Fruit fly (Drosophila melanogaster): ENCODE data around the gene CG31156.
A peak's percentile ranks its signal among the peaks of the same experiment; 100 is the strongest.

Gene CG31156

DNA sequence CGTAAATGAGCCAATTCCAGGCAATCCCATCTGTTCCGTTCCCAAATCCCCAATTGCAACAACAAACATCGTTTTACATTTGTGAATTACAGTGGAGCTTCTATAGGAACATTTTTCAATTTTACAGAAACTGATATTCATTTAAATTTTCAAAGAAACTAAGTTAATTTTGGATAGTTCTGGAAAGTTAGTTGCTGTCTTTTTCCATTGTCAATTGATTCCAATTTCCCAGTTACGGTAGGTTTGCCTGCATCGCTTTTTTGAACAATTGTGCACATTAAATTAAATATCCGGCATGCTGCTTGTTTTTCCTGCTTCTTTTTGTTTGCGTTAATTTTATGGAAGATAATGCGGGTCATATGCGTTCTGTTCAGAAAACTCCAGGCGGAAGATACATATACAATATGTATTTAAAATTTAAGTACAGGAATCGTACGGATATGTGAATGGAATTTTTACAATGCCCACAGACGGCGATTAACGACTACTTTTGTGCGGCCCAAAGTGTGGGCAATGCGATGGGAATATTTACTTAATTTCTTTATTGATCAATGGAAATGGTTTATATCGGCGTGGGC lies 14.6 kb upstream of the CG31156 start (continued):
- TF ChIP-seq oc (tag; optimal IDR thresholded peaks at IDR 0.05) = no peak
- peak; percentile 68 for TF ChIP-seq CG9932 (GFP tag; IDR thresholded peaks at IDR 0.05)
- TF ChIP-seq Pdp1 (GFP tag; optimal IDR thresholded peaks at IDR 0.05) = peak in 1 of 2 experiments; percentile 1
- no peak for TF ChIP-seq tx (GFP tag; optimal IDR thresholded peaks at IDR 0.05)
- peak; percentile 31 for TF ChIP-seq dmrt99B (tag; optimal IDR thresholded peaks at IDR 0.05)
- TF ChIP-seq Dad (GFP tag; optimal IDR thresholded peaks at IDR 0.05) = no peak
- no peak for TF ChIP-seq Sox100B (GFP tag; optimal IDR thresholded peaks at IDR 0.05)
- TF ChIP-seq ind (GFP tag; optimal IDR thresholded peaks at IDR 0.05) = peak; percentile 16
- TF ChIP-seq Oli (tag; optimal IDR thresholded peaks at IDR 0.05) = peak; percentile 39
- peak; percentile 18 for TF ChIP-seq nmo (GFP tag; optimal IDR thresholded peaks at IDR 0.05)
- peak; percentile 38; the same call in 1 of the 2 replicates for TF ChIP-seq CG17328 (GFP tag; IDR thresholded peaks at IDR 0.05)
- TF ChIP-seq zen (tag; optimal IDR thresholded peaks at IDR 0.05) = no peak
- TF ChIP-seq CG31224 (GFP tag; IDR thresholded peaks at IDR 0.05) = no peak
- TF ChIP-seq pan (optimal IDR thresholded peaks at IDR 0.05) = no peak
- peak in 1 of 2 experiments; percentile 41 for TF ChIP-seq pan (GFP tag; optimal IDR thresholded peaks at IDR 0.05 in 1 of 2, IDR thresholded peaks at IDR 0.05 in 1 of 2)
- peak; percentile 44 for TF ChIP-seq mam (GFP tag; optimal IDR thresholded peaks at IDR 0.05)
- peak; percentile 57 for TF ChIP-seq gem (tag; optimal IDR thresholded peaks at IDR 0.05)
- peak; percentile 28 for TF ChIP-seq CG12155 (GFP tag; optimal IDR thresholded peaks at IDR 0.05)
- TF ChIP-seq wor (GFP tag; IDR thresholded peaks at IDR 0.05) = peak; percentile 32; the same call in 1 of the 2 replicates
- TF ChIP-seq prd (optimal IDR thresholded peaks at IDR 0.05) = no peak
- TF ChIP-seq prd (GFP tag; IDR thresholded peaks at IDR 0.05) = no peak
- peak; percentile 50 for TF ChIP-seq CG12769 (tag; optimal IDR thresholded peaks at IDR 0.05)
- TF ChIP-seq kah (GFP tag; optimal IDR thresholded peaks at IDR 0.05) = no peak
- peak; percentile 19 for TF ChIP-seq CG10209 (GFP tag; optimal IDR thresholded peaks at IDR 0.05)
- peak; percentile 12 for TF ChIP-seq CG13624 (GFP tag; optimal IDR thresholded peaks at IDR 0.05)
- TF ChIP-seq fu2 (GFP tag; optimal IDR thresholded peaks at IDR 0.05) = peak; percentile 2
- no peak for TF ChIP-seq repo (GFP tag; optimal IDR thresholded peaks at IDR 0.05)
- TF ChIP-seq H15 (GFP tag; IDR thresholded peaks at IDR 0.05) = 0 out of 3 replicates have a peak, but pooled peaks have one; percentile 19
- TF ChIP-seq abd-A (tag; optimal IDR thresholded peaks at IDR 0.05) = no peak
- TF ChIP-seq CG30403 (GFP tag; optimal IDR thresholded peaks at IDR 0.05) = peak; percentile 8
- TF ChIP-seq CG18599 (GFP tag; optimal IDR thresholded peaks at IDR 0.05) = peak; percentile 5
- TF ChIP-seq so (GFP tag; IDR thresholded peaks at IDR 0.05) = peak; percentile 24; the same call in 1 of the 3 replicates
- TF ChIP-seq CG11504 (tag; optimal IDR thresholded peaks at IDR 0.05) = peak; percentile 54
- peak; percentile 31; the same call in 1 of the 2 replicates for TF ChIP-seq Atf6 (GFP tag; IDR thresholded peaks at IDR 0.05)

DNA sequence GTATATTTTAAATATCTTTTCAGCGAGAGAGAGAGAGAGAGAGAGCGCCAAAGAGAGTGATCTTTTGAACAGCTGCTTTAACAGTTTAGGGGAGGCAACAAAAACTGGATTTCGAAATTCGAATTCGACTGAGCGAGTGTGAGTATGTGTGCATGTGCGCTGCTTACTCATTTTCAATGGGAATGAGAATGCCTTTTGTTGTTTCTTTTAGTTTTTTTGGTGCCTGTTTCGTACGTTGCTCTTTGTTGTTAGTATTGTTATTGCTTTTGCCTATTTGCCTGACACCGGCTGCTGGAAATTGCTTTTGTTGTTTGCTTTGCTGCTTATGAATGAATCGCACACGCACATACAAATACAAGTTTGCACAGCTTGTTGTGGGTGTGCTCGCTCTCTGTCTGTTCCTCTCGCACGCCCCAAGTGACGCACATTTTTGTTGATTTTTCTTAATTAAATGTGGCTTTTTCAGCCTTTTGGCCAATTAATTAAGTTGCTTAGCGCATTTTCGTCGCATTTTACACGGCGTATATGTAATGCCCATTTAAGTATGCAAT lies 13.5 kb upstream of the CG31156 start:
- TF ChIP-seq nom (GFP tag; optimal IDR thresholded peaks at IDR 0.05) (peak; percentile 97), fd102C (GFP tag; optimal IDR thresholded peaks at IDR 0.05) (no peak), CG12942 (GFP tag; optimal IDR thresholded peaks at IDR 0.05) (peak; percentile 3), Deaf1 (tag; optimal IDR thresholded peaks at IDR 0.05) (no peak), stc (GFP tag; IDR thresholded peaks at IDR 0.05) (no peak), Aef1 (GFP tag; IDR thresholded peaks at IDR 0.05) (peak; percentile 66), CG3847 (GFP tag; IDR thresholded peaks at IDR 0.05) (no peak), caup (GFP tag; optimal IDR thresholded peaks at IDR 0.05; ENCODE audit: severe bottlenecking) (peak; percentile 80), D19A (tag; optimal IDR thresholded peaks at IDR 0.05) (peak; percentile 2), CG6791 (GFP tag; IDR thresholded peaks at IDR 0.05; ENCODE audit: partially characterized antibody) (no peak), CG13624 (GFP tag; optimal IDR thresholded peaks at IDR 0.05) (peak; percentile 31), CG6854 (GFP tag; optimal IDR thresholded peaks at IDR 0.05) (peak; percentile 36), Jarid2 (GFP tag; optimal IDR thresholded peaks at IDR 0.05) (peak; percentile 35), psq (GFP tag; optimal IDR thresholded peaks at IDR 0.05) (peak; percentile 67), CG6683 (GFP tag; optimal IDR thresholded peaks at IDR 0.05) (peak; percentile 59), sqz (GFP tag; optimal IDR thresholded peaks at IDR 0.05) (peak; percentile 88), HmgD (GFP tag; optimal IDR thresholded peaks at IDR 0.05) (no peak), CoRest (tag; optimal IDR thresholded peaks at IDR 0.05) (peak; percentile 39)
